Fruit fly (Drosophila melanogaster): ENCODE results near the gene CG45105.

- TF ChIP-seq Blimp-1 (GFP tag; optimal IDR thresholded peaks at IDR 0.05), result no peak
- no peak for TF ChIP-seq fkh (GFP tag; optimal IDR thresholded peaks at IDR 0.05)
- no peak for TF ChIP-seq Sox15 (GFP tag; optimal IDR thresholded peaks at IDR 0.05)
- no peak for TF ChIP-seq CG6792 (GFP tag; optimal IDR thresholded peaks at IDR 0.05)
- TF ChIP-seq Lpt (GFP tag; optimal IDR thresholded peaks at IDR 0.05), result no peak
- no peak for TF ChIP-seq spab (GFP tag; optimal IDR thresholded peaks at IDR 0.05)
- TF ChIP-seq Eip75B (GFP tag; optimal IDR thresholded peaks at IDR 0.05), result no peak
- no peak for TF ChIP-seq lz (GFP tag; optimal IDR thresholded peaks at IDR 0.05)
- no peak for TF ChIP-seq Met (GFP tag; optimal IDR thresholded peaks at IDR 0.05)
- TF ChIP-seq CG11762 (GFP tag; optimal IDR thresholded peaks at IDR 0.05; ENCODE audit: insufficient read depth), result no peak
- TF ChIP-seq CG1621 (tag; optimal IDR thresholded peaks at IDR 0.05), result no peak
- TF ChIP-seq Gug (GFP tag; IDR thresholded peaks at IDR 0.05), result no peak
These were observed 17.7 kb upstream of the CG45105 start for dm6 chr3R:15935538-15935937.

Data from whole organism, prepupa.